Fruit fly (Drosophila melanogaster) whole organism, adult: Measurements from ENCODE around the gene Dpck.

ENCODE experiments used
- CG11617 ChIP-seq: fragments of 200-800 bp; sonication (Bioruptor generic); optimal IDR thresholded peaks from 2 replicates; lab custom pipeline; 2017; ENCODE audit warnings: mild to moderate bottlenecking, missing biosample characterization, missing genetic modification reagents, missing genetic modification characterization
- CG12768 ChIP-seq: fragments of 200-800 bp; sonication (Bioruptor generic); optimal IDR thresholded peaks from 2 replicates; lab custom pipeline; 2017; ENCODE audit warnings: missing biosample characterization, missing genetic modification characterization, mild to moderate bottlenecking, moderate library complexity, missing genetic modification reagents
- CG14711 ChIP-seq: fragments of 200-800 bp; sonication (Bioruptor generic); optimal IDR thresholded peaks from 2 replicates; lab custom pipeline; 2018; ENCODE audit warnings: missing biosample characterization, mild to moderate bottlenecking, missing genetic modification characterization, moderate library complexity
- CG1620 ChIP-seq: fragments of 200-800 bp; sonication (Bioruptor generic); optimal IDR thresholded peaks from 2 replicates; lab custom pipeline; 2016; ENCODE audit warnings: missing biosample characterization, missing genetic modification characterization
- CG33017 ChIP-seq: fragments of 200-800 bp; sonication (Bioruptor generic); optimal IDR thresholded peaks from 2 replicates; lab custom pipeline; 2018; ENCODE audit warnings: missing biosample characterization, mild to moderate bottlenecking, missing genetic modification characterization, moderate library complexity
- CG5204 ChIP-seq: fragments of 200-800 bp; sonication (Bioruptor generic); optimal IDR thresholded peaks from 2 replicates; lab custom pipeline; 2016; ENCODE audit warnings: missing biosample characterization, missing genetic modification characterization
- CG7045 ChIP-seq: fragments of 200-800 bp; sonication (Bioruptor generic); optimal IDR thresholded peaks from 2 replicates; lab custom pipeline; 2017; ENCODE audit warnings: missing biosample characterization, mild to moderate bottlenecking, missing genetic modification characterization
- CG7101 ChIP-seq: fragments of 200-800 bp; sonication (Bioruptor generic); optimal IDR thresholded peaks from 2 replicates; lab custom pipeline; 2018; ENCODE audit warnings: missing biosample characterization, mild to moderate bottlenecking, missing genetic modification characterization, moderate library complexity
- Clk ChIP-seq: fragments of 200-800 bp; sonication (Bioruptor generic); optimal IDR thresholded peaks from 2 replicates; lab custom pipeline; 2017; ENCODE audit warnings: missing biosample characterization, missing genetic modification characterization
- Crg-1 ChIP-seq: fragments of 200-800 bp; sonication (Bioruptor generic); optimal IDR thresholded peaks from 2 replicates; lab custom pipeline; 2016; ENCODE audit warnings: missing biosample characterization, missing genetic modification characterization
- Hr96 ChIP-seq: fragments of 200-800 bp; sonication (Bioruptor generic); optimal IDR thresholded peaks from 2 replicates; lab custom pipeline; 2016; ENCODE audit warnings: missing biosample characterization, missing genetic modification characterization
- Mnt ChIP-seq: fragments of 200-800 bp; sonication (Bioruptor generic); optimal IDR thresholded peaks from 2 replicates; lab custom pipeline; 2016; ENCODE audit warnings: missing biosample characterization, mild to moderate bottlenecking, missing genetic modification characterization
- bab1 ChIP-seq: fragments of 200-800 bp; sonication (Bioruptor generic); optimal IDR thresholded peaks from 3 replicates; lab custom pipeline; 2019; ENCODE audit warnings: missing biosample characterization, mild to moderate bottlenecking, missing genetic modification characterization, moderate library complexity
- cic ChIP-seq: fragments of 200-800 bp; sonication (Bioruptor generic); optimal IDR thresholded peaks from 2 replicates; lab custom pipeline; 2017; ENCODE audit warnings: missing biosample characterization, mild to moderate bottlenecking, missing genetic modification characterization, moderate library complexity
- cnc ChIP-seq, 2 experiments: fragments of >200 bp; optimal IDR thresholded peaks; 2 replicates each; lab custom pipeline; 2017
- kay ChIP-seq: fragments of 200-800 bp; sonication (Bioruptor generic); peaks from one replicate; lab custom pipeline; 2016; ENCODE audit warnings: missing biosample characterization, missing genetic modification characterization, borderline replicate concordance
- ovo ChIP-seq: fragments of 200-800 bp; sonication (Bioruptor generic); optimal IDR thresholded peaks from 2 replicates; lab custom pipeline; 2016; ENCODE audit warnings: missing biosample characterization, missing genetic modification characterization
- pad ChIP-seq: fragments of 200-800 bp; sonication (Bioruptor generic); optimal IDR thresholded peaks from 3 replicates; lab custom pipeline; 2017; ENCODE audit warnings: missing biosample characterization, missing genetic modification characterization, mild to moderate bottlenecking, moderate library complexity, missing genetic modification reagents
- tj ChIP-seq: fragments of 200-800 bp; sonication (Bioruptor generic); optimal IDR thresholded peaks from 3 replicates; lab custom pipeline; 2017; ENCODE audit warnings: missing biosample characterization, mild to moderate bottlenecking, missing genetic modification characterization, moderate library complexity
- toe ChIP-seq: fragments of 200-800 bp; sonication (Bioruptor generic); optimal IDR thresholded peaks from 2 replicates; lab custom pipeline; 2016; ENCODE audit warnings: missing biosample characterization, missing genetic modification characterization

Dpck gene

dm6 chr3R:7091904-7092303 lies 9.9 kb downstream of the Dpck start:
- TF ChIP-seq kay (GFP tag; lab: Kevin White, UChicago): peak; percentile 71
- TF ChIP-seq cnc (optimal IDR thresholded peaks at IDR 0.05; lab: Kevin White, UChicago): no peak
- TF ChIP-seq CG7101: no peak
- TF ChIP-seq tj (GFP tag; lab: Kevin White, UChicago): no peak
- peak; percentile 80 for TF ChIP-seq CG14711 (tag; lab: Kevin White, UChicago)
- TF ChIP-seq CG12768 (GFP tag; lab: Kevin White, UChicago): no peak
- TF ChIP-seq bab1 (GFP tag; lab: Kevin White, UChicago): no peak
- no peak for TF ChIP-seq cic
- no peak for TF ChIP-seq Clk (GFP tag; lab: Kevin White, UChicago)
- TF ChIP-seq Crg-1 (GFP tag; lab: Kevin White, UChicago): no peak

dm6 chr3R:7093592-7093991 lies 11.6 kb downstream of the Dpck start:
- TF ChIP-seq CG7045 (no peak), CG5204 (GFP tag; lab: Kevin White, UChicago) (no peak), CG12768 (GFP tag; lab: Kevin White, UChicago) (peak; percentile 12), CG7101 (peak; percentile 32), CG14711 (tag; lab: Kevin White, UChicago) (peak; percentile 35), tj (GFP tag; lab: Kevin White, UChicago) (no peak), CG11617 (GFP tag; lab: Kevin White, UChicago) (peak; percentile 30)

- TF ChIP-seq CG7045 (no peak), CG11617 (GFP tag; lab: Kevin White, UChicago) (no peak), CG1620 (no peak), Crg-1 (GFP tag; lab: Kevin White, UChicago) (no peak), CG5204 (GFP tag; lab: Kevin White, UChicago) (no peak), tj (GFP tag; lab: Kevin White, UChicago) (no peak), pad (GFP tag; lab: Kevin White, UChicago) (no peak), CG33017 (no peak), toe (GFP tag; lab: Kevin White, UChicago) (no peak), CG12768 (GFP tag; lab: Kevin White, UChicago) (no peak), cic (no peak), CG14711 (tag; lab: Kevin White, UChicago) (no peak), CG7101 (no peak), Hr96 (GFP tag; lab: Kevin White, UChicago) (no peak), ovo (GFP tag; lab: Kevin White, UChicago) (no peak), Mnt (no peak), cnc (optimal IDR thresholded peaks at IDR 0.05; lab: Kevin White, UChicago) (no peak)
These were observed 12.4 kb downstream of the Dpck start for dm6 chr3R:7094368-7094767.

dm6 chr3R:7102853-7103833 lies 21.2 kb downstream of the Dpck start:
- TF ChIP-seq kay (GFP tag; lab: Kevin White, UChicago) (no peak), CG14711 (tag; lab: Kevin White, UChicago) (no peak), cic (no peak), ovo (GFP tag; lab: Kevin White, UChicago) (no peak), tj (GFP tag; lab: Kevin White, UChicago) (peak; percentile 29)

dm6 chr3R:7104308-7104707 lies 22.3 kb downstream of the Dpck start:
- TF ChIP-seq toe (GFP tag; lab: Kevin White, UChicago) (no peak), Mnt (no peak), cnc (optimal IDR thresholded peaks at IDR 0.05; lab: Kevin White, UChicago) (no peak), CG1620 (no peak), CG7101 (no peak)

- no peak for TF ChIP-seq CG5204 (GFP tag; lab: Kevin White, UChicago)
- TF ChIP-seq Clk (GFP tag; lab: Kevin White, UChicago): no peak
- no peak for TF ChIP-seq kay (GFP tag; lab: Kevin White, UChicago)
- TF ChIP-seq toe (GFP tag; lab: Kevin White, UChicago): no peak
- no peak for TF ChIP-seq Mnt
- TF ChIP-seq CG7045: no peak
- TF ChIP-seq CG11617 (GFP tag; lab: Kevin White, UChicago): no peak
- TF ChIP-seq bab1 (GFP tag; lab: Kevin White, UChicago): no peak
- TF ChIP-seq pad (GFP tag; lab: Kevin White, UChicago): no peak
- TF ChIP-seq CG33017: no peak
These were observed 23.7 kb downstream of the Dpck start for dm6 chr3R:7105503-7106164.
